Worm (Caenorhabditis elegans) whole organism, L4 larva: ENCODE results near the gene tes-1.

ENCODE experiments used
- Y5F2A.4 ChIP-seq: fragments of 200-800 bp; sonication (Bioruptor generic); optimal IDR thresholded peaks from 2 replicates; lab custom pipeline; 2018; ENCODE audit warnings: mild to moderate bottlenecking, missing genetic modification characterization, missing compliant biosample characterization
- ces-1 ChIP-seq: fragments of 150-350 bp; sonication (generic microtip); optimal IDR thresholded peaks from 4 replicates; lab custom pipeline; 2014; ENCODE audit warnings: missing biosample characterization, missing genetic modification reagents, missing genetic modification characterization
- dve-1 ChIP-seq: sonication (generic microtip); optimal IDR thresholded peaks from 2 replicates; lab custom pipeline; 2017; ENCODE audit warnings: antibody characterized with exemption, mild to moderate bottlenecking, missing genetic modification characterization, missing compliant biosample characterization; ENCODE audit not compliant: insufficient read depth
- egl-27 ChIP-seq: sonication (generic microtip); optimal IDR thresholded peaks from 3 replicates; lab custom pipeline; 2017; ENCODE audit warnings: missing biosample characterization, missing genetic modification reagents, missing genetic modification characterization
- gei-8 ChIP-seq: fragments of 200-800 bp; sonication (Bioruptor generic); optimal IDR thresholded peaks from 2 replicates; lab custom pipeline; 2018; ENCODE audit warnings: mild to moderate bottlenecking, missing genetic modification characterization, missing compliant biosample characterization
- hif-1 ChIP-seq, 2 experiments: sonication (generic microtip); optimal IDR thresholded peaks; 2 replicates each; lab custom pipeline; 2016 to 2017; ENCODE audit warnings: missing compliant biosample characterization in 2 of 2, missing genetic modification characterization in 2 of 2, missing genetic modification reagents in 2 of 2, missing genotype in 2 of 2, mild to moderate bottlenecking in 1 of 2
- lin-1 ChIP-seq: fragments of 200-800 bp; sonication (Bioruptor generic); IDR thresholded peaks from 2 replicates; pipeline ENCODE4 v1.3.6; 2022; ENCODE audit warnings: missing genetic modification reagents, missing genetic modification characterization, missing compliant biosample characterization
- nhr-48 ChIP-seq: sonication (generic microtip); optimal IDR thresholded peaks from 2 replicates; lab custom pipeline; 2016; ENCODE audit warnings: mild to moderate bottlenecking, missing genetic modification characterization, missing compliant biosample characterization
- nhr-6 ChIP-seq: fragments of 150-350 bp; optimal IDR thresholded peaks from 2 replicates; lab custom pipeline; 2014; ENCODE audit warnings: missing biosample characterization, missing genetic modification characterization
- php-3 ChIP-seq: fragments of 200-800 bp; sonication (Bioruptor generic); IDR thresholded peaks from 2 replicates; pipeline ENCODE4 v1.3.6; 2022; ENCODE audit warnings: missing genetic modification reagents, missing genetic modification characterization, missing compliant biosample characterization
- pqm-1 ChIP-seq: sonication (generic microtip); optimal IDR thresholded peaks from 2 replicates; lab custom pipeline; 2017; ENCODE audit warnings: missing biosample characterization, missing genetic modification characterization
- unc-39 ChIP-seq: sonication (generic microtip); optimal IDR thresholded peaks from 2 replicates; lab custom pipeline; 2017; ENCODE audit warnings: missing biosample characterization, missing genetic modification characterization

DNA sequence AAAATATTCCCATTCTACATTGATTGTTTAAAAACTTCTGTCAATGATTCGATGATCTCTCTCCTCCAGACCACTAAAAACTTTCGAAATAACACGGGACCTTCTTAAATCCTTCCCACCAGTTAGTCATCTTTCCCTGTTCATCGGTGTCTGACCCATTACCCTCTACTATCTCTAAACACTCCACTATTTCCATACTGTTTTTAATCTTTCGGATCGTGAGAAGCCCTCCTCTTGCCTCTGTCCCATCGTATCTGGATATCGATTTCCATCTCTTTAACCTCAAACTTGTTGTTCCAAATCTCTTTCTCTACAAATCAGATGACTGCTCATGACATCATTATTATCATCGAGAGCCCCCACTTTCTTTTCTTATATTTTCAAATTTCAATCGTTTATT is 22.9 kb downstream of the tes-1 start:
- TF ChIP-seq hif-1 (tag; optimal IDR thresholded peaks at IDR 0.05; lab: Kevin White, UChicago): no peak
- TF ChIP-seq pqm-1 (tag; lab: Kevin White, UChicago): no peak
- no peak for TF ChIP-seq dve-1 (tag; lab: Kevin White, UChicago)
- no peak for TF ChIP-seq ces-1 (GFP tag; lab: Kevin White, UChicago)
- TF ChIP-seq nhr-48 (tag; lab: Kevin White, UChicago): no peak
- TF ChIP-seq egl-27: no peak
- no peak for TF ChIP-seq Y5F2A.4
- TF ChIP-seq php-3 (GFP tag; lab: Robert Waterston, UW): no peak
- no peak for TF ChIP-seq unc-39 (tag; lab: Kevin White, UChicago)
- TF ChIP-seq nhr-6: no peak
- no peak for TF ChIP-seq gei-8 (GFP tag; lab: Kevin White, UChicago)
- no peak for TF ChIP-seq lin-1 (GFP tag; lab: Robert Waterston, UW)
